Worm (Caenorhabditis elegans) whole organism, L2 larva: Measurements from ENCODE around the gene ZK899.3.

Experiments
- C34F6.9 ChIP-seq: fragments of 150-350 bp; optimal IDR thresholded peaks from 2 replicates; lab custom pipeline; 2014; ENCODE audit warnings: missing biosample characterization, missing genetic modification characterization
- F13H6.1 ChIP-seq: sonication (generic microtip); optimal IDR thresholded peaks from 2 replicates; lab custom pipeline; 2016; ENCODE audit warnings: missing genetic modification characterization, missing compliant biosample characterization
- R02D3.7 ChIP-seq: fragments of 150-350 bp; optimal IDR thresholded peaks from 2 replicates; lab custom pipeline; 2014; ENCODE audit warnings: missing biosample characterization, missing genetic modification characterization
- Y55F3AM.14 ChIP-seq: fragments of 200-800 bp; sonication (Bioruptor generic); optimal IDR thresholded peaks from 2 replicates; lab custom pipeline; 2018; ENCODE audit warnings: mild to moderate bottlenecking, missing genetic modification characterization, missing compliant biosample characterization
- ZK546.5 ChIP-seq: sonication (generic microtip); optimal IDR thresholded peaks from 2 replicates; lab custom pipeline; 2017; ENCODE audit warnings: missing biosample characterization, missing genetic modification characterization
- alr-1 ChIP-seq: fragments of 150-350 bp; optimal IDR thresholded peaks from 2 replicates; lab custom pipeline; 2014; ENCODE audit warnings: missing biosample characterization, missing genetic modification characterization
- aly-2 ChIP-seq: fragments of 150-350 bp; optimal IDR thresholded peaks from 2 replicates; lab custom pipeline; 2014; ENCODE audit warnings: missing biosample characterization, missing genetic modification characterization
- blmp-1 ChIP-seq: sonication (generic microtip); optimal IDR thresholded peaks from 2 replicates; lab custom pipeline; 2017; ENCODE audit warnings: missing genetic modification characterization, mild to moderate bottlenecking, missing compliant biosample characterization, antibody characterized with exemption, moderate library complexity; ENCODE audit not compliant: insufficient read depth
- ceh-16 ChIP-seq: fragments of 150-350 bp; optimal IDR thresholded peaks from 2 replicates; lab custom pipeline; 2014; ENCODE audit warnings: missing biosample characterization, missing genetic modification characterization
- ceh-82 ChIP-seq: fragments of 150-350 bp; optimal IDR thresholded peaks from 2 replicates; lab custom pipeline; 2014; ENCODE audit warnings: missing biosample characterization, missing genetic modification characterization
- crh-2 ChIP-seq: sonication (generic microtip); optimal IDR thresholded peaks from 2 replicates; lab custom pipeline; 2017; ENCODE audit warnings: missing biosample characterization, missing genetic modification characterization
- dmd-4 ChIP-seq: sonication (generic microtip); optimal IDR thresholded peaks from 2 replicates; lab custom pipeline; 2017; ENCODE audit warnings: missing biosample characterization, missing genetic modification characterization
- egl-27 ChIP-seq: sonication (generic microtip); optimal IDR thresholded peaks from 3 replicates; lab custom pipeline; 2017; ENCODE audit warnings: missing biosample characterization, missing genetic modification reagents, missing genetic modification characterization
- elt-1 ChIP-seq: fragments of 150-350 bp; optimal IDR thresholded peaks from 2 replicates; lab custom pipeline; 2014; ENCODE audit warnings: missing biosample characterization, missing genetic modification characterization
- elt-3 ChIP-seq: sonication (generic microtip); optimal IDR thresholded peaks from 2 replicates; lab custom pipeline; 2017; ENCODE audit warnings: missing biosample characterization, missing genetic modification characterization
- fos-1 ChIP-seq: fragments of 150-350 bp; optimal IDR thresholded peaks from 2 replicates; lab custom pipeline; 2014; ENCODE audit warnings: missing biosample characterization, missing genetic modification characterization
- gmeb-1 ChIP-seq: fragments of 150-350 bp; optimal IDR thresholded peaks from 2 replicates; lab custom pipeline; 2014; ENCODE audit warnings: missing biosample characterization, missing genetic modification characterization
- lin-11 ChIP-seq: fragments of 150-350 bp; sonication (generic microtip); optimal IDR thresholded peaks from 2 replicates; lab custom pipeline; 2014; ENCODE audit warnings: missing biosample characterization, missing genetic modification characterization, inconsistent platforms, mixed read lengths
- lin-13 ChIP-seq: fragments of 150-350 bp; optimal IDR thresholded peaks from 2 replicates; lab custom pipeline; 2014; ENCODE audit warnings: missing biosample characterization, missing genetic modification reagents, missing genetic modification characterization
- lsy-2 ChIP-seq, 2 experiments: fragments of 150-350 bp in 1 of 2; sonication (generic microtip) in 1 of 2; optimal IDR thresholded peaks; 2 replicates each; lab custom pipeline; 2014 to 2017; ENCODE audit warnings: missing biosample characterization in 2 of 2, missing genetic modification characterization in 2 of 2
- mab-5 ChIP-seq: fragments of 150-350 bp; optimal IDR thresholded peaks from 2 replicates; lab custom pipeline; 2014; ENCODE audit warnings: missing biosample characterization, missing genetic modification characterization
- mbf-1 ChIP-seq: sonication (generic microtip); optimal IDR thresholded peaks from 2 replicates; lab custom pipeline; 2017; ENCODE audit warnings: missing biosample characterization, missing genetic modification characterization
- mdl-1 ChIP-seq, 2 experiments: fragments of 150-350 bp in 1 of 2; sonication (generic microtip) in 1 of 2; optimal IDR thresholded peaks; 2 replicates each; lab custom pipeline; 2017; ENCODE audit warnings: missing biosample characterization in 2 of 2, missing genetic modification characterization in 2 of 2
- nhr-10 ChIP-seq: sonication (generic microtip); optimal IDR thresholded peaks from 2 replicates; lab custom pipeline; 2017; ENCODE audit warnings: missing biosample characterization, missing genetic modification characterization
- nhr-12 ChIP-seq: fragments of 150-350 bp; optimal IDR thresholded peaks from 2 replicates; lab custom pipeline; 2014; ENCODE audit warnings: missing biosample characterization, missing genetic modification characterization
- nhr-129 ChIP-seq: fragments of 150-350 bp; optimal IDR thresholded peaks from 2 replicates; lab custom pipeline; 2014; ENCODE audit warnings: missing biosample characterization, missing genetic modification characterization
- nhr-21 ChIP-seq: fragments of 150-350 bp; optimal IDR thresholded peaks from 2 replicates; lab custom pipeline; 2014; ENCODE audit warnings: missing biosample characterization, missing genetic modification characterization
- nhr-25 ChIP-seq: fragments of 150-350 bp; sonication (generic microtip); optimal IDR thresholded peaks from 3 replicates; lab custom pipeline; 2014; ENCODE audit warnings: missing biosample characterization, missing genetic modification characterization
- nhr-6 ChIP-seq: fragments of 150-350 bp; optimal IDR thresholded peaks from 2 replicates; lab custom pipeline; 2014; ENCODE audit warnings: missing biosample characterization, missing genetic modification characterization
- nhr-77 ChIP-seq: fragments of 150-350 bp; optimal IDR thresholded peaks from 2 replicates; lab custom pipeline; 2014; ENCODE audit warnings: missing biosample characterization, missing genetic modification characterization
- sem-4 ChIP-seq: fragments of 150-350 bp; optimal IDR thresholded peaks from 2 replicates; lab custom pipeline; 2014; ENCODE audit warnings: missing biosample characterization, missing genetic modification reagents, missing genetic modification characterization
- skn-1 ChIP-seq: sonication (generic microtip); optimal IDR thresholded peaks from 2 replicates; lab custom pipeline; 2017; ENCODE audit warnings: missing biosample characterization, missing genetic modification characterization
- sma-3 ChIP-seq: sonication (generic microtip); optimal IDR thresholded peaks from 2 replicates; lab custom pipeline; 2016; ENCODE audit warnings: missing genetic modification reagents, missing genetic modification characterization, missing compliant biosample characterization
- sma-9 ChIP-seq, 2 experiments: fragments of 150-350 bp in 1 of 2; sonication (generic microtip) in 1 of 2; optimal IDR thresholded peaks; 2 replicates each; lab custom pipeline; 2014 to 2016; ENCODE audit warnings: missing genetic modification characterization in 2 of 2, mild to moderate bottlenecking in 1 of 2, missing biosample characterization in 1 of 2, missing compliant biosample characterization in 1 of 2, missing genetic modification reagents in 1 of 2, moderate library complexity in 1 of 2
- snpc-4 ChIP-seq: fragments of 150-350 bp; optimal IDR thresholded peaks from 2 replicates; lab custom pipeline; 2014; ENCODE audit warnings: missing biosample characterization, missing genetic modification characterization
- unc-39 ChIP-seq: fragments of 150-350 bp; optimal IDR thresholded peaks from 2 replicates; lab custom pipeline; 2014; ENCODE audit warnings: missing biosample characterization, missing genetic modification characterization
- unc-55 ChIP-seq: fragments of 150-350 bp; sonication (generic microtip); optimal IDR thresholded peaks from 3 replicates; lab custom pipeline; 2014; ENCODE audit warnings: missing biosample characterization, missing genetic modification reagents, missing genetic modification characterization
- zag-1 ChIP-seq: fragments of 150-350 bp; optimal IDR thresholded peaks from 2 replicates; lab custom pipeline; 2014; ENCODE audit warnings: missing biosample characterization, missing genetic modification characterization
- ztf-1 ChIP-seq: fragments of 200-800 bp; sonication (Bioruptor generic); conservative IDR thresholded peaks from 2 replicates; pipeline ENCODE4 v1.3.6; 2022; ENCODE audit warnings: missing genetic modification characterization, missing compliant biosample characterization
- ztf-4 ChIP-seq: fragments of 150-350 bp; optimal IDR thresholded peaks from 2 replicates; lab custom pipeline; 2014; ENCODE audit warnings: missing biosample characterization, missing genetic modification characterization

The ZK899.3 gene

DNA sequence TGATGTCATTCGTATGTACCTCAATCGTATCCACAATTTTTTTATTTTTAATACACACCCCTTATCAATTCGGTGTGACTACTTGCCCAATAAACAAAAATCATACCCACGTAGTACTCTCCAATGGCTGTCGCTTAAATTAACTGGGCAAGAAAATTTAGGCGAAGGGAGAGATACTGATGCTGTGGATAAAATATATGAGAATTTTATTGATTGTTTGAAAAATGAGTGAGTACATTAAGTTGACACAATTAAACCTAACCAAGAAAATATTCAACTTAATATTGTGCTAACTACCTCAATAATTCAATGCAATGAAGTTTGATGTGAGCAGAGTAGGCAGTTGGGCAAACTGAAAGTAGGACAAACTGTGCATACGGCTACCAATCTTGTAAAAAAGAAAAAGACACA, 12.8 kb downstream of the ZK899.3 start (continued):
- TF ChIP-seq unc-39 (tag; lab: Kevin White, UChicago) (peak; percentile 88), mdl-1 (tag; optimal IDR thresholded peaks at IDR 0.05; lab: Kevin White, UChicago) (peak; percentile 88 to 95), ceh-16 (tag; lab: Kevin White, UChicago) (peak; percentile 95), nhr-25 (peak; percentile 99), F13H6.1 (tag; lab: Kevin White, UChicago) (peak; percentile 99), unc-55 (GFP tag; lab: Kevin White, UChicago) (peak; percentile 100), aly-2 (peak; percentile 98), skn-1 (peak; percentile 97), sma-3 (peak; percentile 99), lin-11 (tag; lab: Kevin White, UChicago) (peak; percentile 63), C34F6.9 (tag; lab: Kevin White, UChicago) (peak; percentile 99), ztf-1 (GFP tag; lab: Robert Waterston, UW) (no peak), nhr-12 (peak; percentile 82), egl-27 (tag; lab: Kevin White, UChicago) (peak; percentile 99), ZK546.5 (peak; percentile 84), dmd-4 (tag; lab: Kevin White, UChicago) (peak; percentile 86), nhr-129 (tag; lab: Kevin White, UChicago) (peak; percentile 100), mab-5 (tag; lab: Kevin White, UChicago) (peak; percentile 98), gmeb-1 (peak; percentile 95)

DNA sequence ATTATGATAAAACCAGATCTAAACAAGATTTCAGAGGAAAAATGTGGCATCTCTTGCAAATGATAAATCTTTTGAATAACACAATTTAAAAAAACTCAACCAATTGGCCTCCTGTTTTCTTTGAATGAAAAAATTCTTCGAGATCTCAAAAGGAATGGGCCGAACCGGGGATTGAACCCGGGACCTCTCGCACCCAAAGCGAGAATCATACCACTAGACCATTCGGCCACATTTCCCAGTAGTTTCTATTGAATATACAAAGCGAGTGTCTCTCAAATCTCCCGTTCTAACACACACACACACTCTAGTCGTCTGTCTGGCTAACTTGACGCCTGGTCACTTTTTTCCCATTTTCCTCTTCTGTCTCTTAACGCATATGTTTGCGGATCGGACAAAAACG, 14.6 kb downstream of the ZK899.3 start:
- TF ChIP-seq mbf-1 (tag; lab: Kevin White, UChicago): no peak
- no peak for TF ChIP-seq R02D3.7 (tag; lab: Kevin White, UChicago)
- peak; percentile 68 for TF ChIP-seq lin-13 (GFP tag; lab: Kevin White, UChicago)
- TF ChIP-seq crh-2 (tag; lab: Kevin White, UChicago): peak; percentile 76
- TF ChIP-seq fos-1 (tag; lab: Kevin White, UChicago): peak; percentile 69
- TF ChIP-seq C34F6.9 (tag; lab: Kevin White, UChicago): peak; percentile 54
- peak; percentile 57 for TF ChIP-seq nhr-77 (tag; lab: Kevin White, UChicago)
- TF ChIP-seq zag-1 (tag; lab: Kevin White, UChicago): peak; percentile 67
- TF ChIP-seq unc-55 (GFP tag; lab: Kevin White, UChicago): peak; percentile 82
- no peak for TF ChIP-seq ceh-82 (tag; lab: Kevin White, UChicago)
- peak; percentile 29 for TF ChIP-seq skn-1
- no peak for TF ChIP-seq nhr-12
- peak; percentile 75 for TF ChIP-seq sem-4 (tag; lab: Kevin White, UChicago)
- no peak for TF ChIP-seq ZK546.5
- TF ChIP-seq mdl-1 (tag; optimal IDR thresholded peaks at IDR 0.05; lab: Kevin White, UChicago): peak in 1 of 2 experiments; percentile 7
- peak; percentile 45 for TF ChIP-seq gmeb-1
- TF ChIP-seq Y55F3AM.14 (GFP tag; lab: Kevin White, UChicago): peak; percentile 47
- no peak for TF ChIP-seq lin-11 (tag; lab: Kevin White, UChicago)
- no peak for TF ChIP-seq elt-1 (tag; lab: Kevin White, UChicago)
- peak; percentile 31 for TF ChIP-seq blmp-1
- no peak for TF ChIP-seq elt-3 (tag; lab: Kevin White, UChicago)
- TF ChIP-seq nhr-21 (tag; lab: Kevin White, UChicago): peak; percentile 83
- no peak for TF ChIP-seq alr-1 (tag; lab: Kevin White, UChicago)
- peak; percentile 74 for TF ChIP-seq sma-9 (GFP tag; optimal IDR thresholded peaks at IDR 0.05; lab: Kevin White, UChicago)
- no peak for TF ChIP-seq sma-9 (tag; optimal IDR thresholded peaks at IDR 0.05; lab: Kevin White, UChicago)
- TF ChIP-seq F13H6.1 (tag; lab: Kevin White, UChicago): peak; percentile 54
- TF ChIP-seq nhr-129 (tag; lab: Kevin White, UChicago): peak; percentile 85
- peak; percentile 69 for TF ChIP-seq sma-3
- TF ChIP-seq lsy-2 (tag; optimal IDR thresholded peaks at IDR 0.05; lab: Kevin White, UChicago): peak; percentile 61 to 73
- no peak for TF ChIP-seq nhr-10 (tag; lab: Kevin White, UChicago)
- TF ChIP-seq nhr-6 (tag; lab: Kevin White, UChicago): peak; percentile 19
- peak; percentile 58 for TF ChIP-seq egl-27 (tag; lab: Kevin White, UChicago)
- TF ChIP-seq snpc-4 (tag; lab: Kevin White, UChicago): no peak
- TF ChIP-seq nhr-25: no peak
- TF ChIP-seq ztf-4 (tag; lab: Kevin White, UChicago): no peak
- TF ChIP-seq mab-5 (tag; lab: Kevin White, UChicago): peak; percentile 48
